Fruit fly (Drosophila melanogaster) whole organism, pupa: Measurements from ENCODE around the gene grsm.

ENCODE experiments used
- CG10348 ChIP-seq: fragments of 200-800 bp; sonication (Bioruptor generic); IDR thresholded peaks from 2 replicates; pipeline ENCODE4 v1.3.6; 2022; ENCODE audit warnings: missing biosample characterization, missing genetic modification characterization
- CG12605 ChIP-seq: fragments of 200-800 bp; sonication (Bioruptor generic); IDR thresholded peaks from 2 replicates; pipeline ENCODE4 v1.3.6; 2022; ENCODE audit warnings: missing biosample characterization, missing genetic modification characterization
- CG13204 ChIP-seq: fragments of 200-800 bp; sonication (Bioruptor generic); optimal IDR thresholded peaks from 2 replicates; lab custom pipeline; 2018; ENCODE audit warnings: missing biosample characterization, mild to moderate bottlenecking, missing genetic modification characterization, moderate library complexity
- CG14655 ChIP-seq: fragments of 200-800 bp; sonication (Bioruptor generic); optimal IDR thresholded peaks from 3 replicates; lab custom pipeline; 2017; ENCODE audit warnings: mild to moderate bottlenecking, missing biosample characterization, missing genetic modification reagents, missing genetic modification characterization
- CG15710 ChIP-seq: fragments of 200-800 bp; sonication (Bioruptor generic); optimal IDR thresholded peaks from 2 replicates; lab custom pipeline; 2018; ENCODE audit warnings: missing biosample characterization, mild to moderate bottlenecking, missing genetic modification characterization, moderate library complexity
- CG17806 ChIP-seq: fragments of 200-800 bp; sonication (Bioruptor generic); optimal IDR thresholded peaks from 2 replicates; lab custom pipeline; 2018; ENCODE audit warnings: missing biosample characterization, mild to moderate bottlenecking, missing genetic modification characterization, moderate library complexity
- CG32121 ChIP-seq: fragments of 200-800 bp; sonication (Bioruptor generic); IDR thresholded peaks from 2 replicates; pipeline ENCODE4 v1.3.6; 2022; ENCODE audit warnings: missing biosample characterization, missing genetic modification characterization
- CG34367 ChIP-seq: fragments of 200-800 bp; sonication (Bioruptor generic); optimal IDR thresholded peaks from 2 replicates; lab custom pipeline; 2018; ENCODE audit warnings: missing biosample characterization, mild to moderate bottlenecking, missing genetic modification characterization
- CG4496 ChIP-seq: fragments of 200-800 bp; sonication (Bioruptor generic); IDR thresholded peaks from 3 replicates; pipeline ENCODE4 v1.3.6; 2022; ENCODE audit warnings: missing biosample characterization, missing genetic modification characterization
- CG8159 ChIP-seq: fragments of 200-800 bp; sonication (Bioruptor generic); optimal IDR thresholded peaks from 3 replicates; lab custom pipeline; 2018; ENCODE audit warnings: missing biosample characterization, mild to moderate bottlenecking, missing genetic modification characterization, moderate library complexity
- CG8301 ChIP-seq: fragments of 200-800 bp; sonication (Bioruptor generic); optimal IDR thresholded peaks from 2 replicates; lab custom pipeline; 2018; ENCODE audit warnings: missing biosample characterization, mild to moderate bottlenecking, missing genetic modification characterization
- CG9948 ChIP-seq: fragments of 200-800 bp; sonication (Bioruptor generic); optimal IDR thresholded peaks from 2 replicates; lab custom pipeline; 2018; ENCODE audit warnings: missing biosample characterization, mild to moderate bottlenecking, missing genetic modification characterization, moderate library complexity
- D1 ChIP-seq: fragments of 200-800 bp; sonication (Bioruptor generic); optimal IDR thresholded peaks from 2 replicates; lab custom pipeline; 2018; ENCODE audit warnings: missing biosample characterization, mild to moderate bottlenecking, missing genetic modification characterization, moderate library complexity
- EcR ChIP-seq: fragments of 200-800 bp; sonication (Bioruptor generic); optimal IDR thresholded peaks from 3 replicates; lab custom pipeline; 2019; ENCODE audit warnings: missing biosample characterization, missing genetic modification characterization, mild to moderate bottlenecking, moderate library complexity, missing genetic modification reagents
- Ets98B ChIP-seq: fragments of 200-800 bp; sonication (Bioruptor generic); IDR thresholded peaks from 2 replicates; pipeline ENCODE4 v1.3.6; 2022; ENCODE audit warnings: missing biosample characterization, missing genetic modification characterization
- Pif1A ChIP-seq: fragments of 200-800 bp; sonication (Bioruptor generic); optimal IDR thresholded peaks from 3 replicates; lab custom pipeline; 2016; ENCODE audit warnings: missing biosample characterization, missing genetic modification characterization
- Pif1B ChIP-seq: fragments of 200-800 bp; sonication (Bioruptor generic); optimal IDR thresholded peaks from 3 replicates; lab custom pipeline; 2016; ENCODE audit warnings: missing biosample characterization, missing genetic modification characterization
- fd96Ca ChIP-seq: fragments of 200-800 bp; sonication (Bioruptor generic); IDR thresholded peaks from 3 replicates; pipeline ENCODE4 v1.3.6; 2022; ENCODE audit warnings: missing biosample characterization, missing genetic modification characterization
- gl ChIP-seq: fragments of 200-800 bp; sonication (Bioruptor generic); optimal IDR thresholded peaks from 2 replicates; lab custom pipeline; 2018; ENCODE audit warnings: missing biosample characterization, mild to moderate bottlenecking, missing genetic modification characterization
- rn ChIP-seq: fragments of 200-800 bp; sonication (Bioruptor generic); IDR thresholded peaks from 2 replicates; pipeline ENCODE4 v1.3.6; 2022; ENCODE audit warnings: missing biosample characterization, missing genetic modification characterization

The grsm gene

dm6 chr3R:12963491-12963890 lies 4.0 kb downstream of the grsm start, which contains the start of gene Cyp304a1:
Gene Cyp304a1, plus strand, starts transcription at chr3R:12963791.
- TF ChIP-seq rn (GFP tag; lab: Robert Waterston, UW) (no peak), Pif1A (no peak), gl (tag; lab: Kevin White, UChicago) (no peak), CG12605 (GFP tag; lab: Robert Waterston, UW) (no peak), CG9948 (tag; lab: Kevin White, UChicago) (no peak), CG17806 (tag; lab: Kevin White, UChicago) (no peak), CG10348 (GFP tag; lab: Robert Waterston, UW) (no peak), EcR (GFP tag; lab: Kevin White, UChicago) (no peak), CG32121 (GFP tag; lab: Robert Waterston, UW) (no peak), CG4496 (GFP tag; lab: Robert Waterston, UW) (no peak), fd96Ca (GFP tag; lab: Robert Waterston, UW) (no peak), Ets98B (GFP tag; lab: Robert Waterston, UW) (no peak), Pif1B (GFP tag; lab: Kevin White, UChicago) (no peak), CG13204 (GFP tag; lab: Kevin White, UChicago) (no peak)
- TF ChIP-seq, all 21 proteins: peak for 0

DNA sequence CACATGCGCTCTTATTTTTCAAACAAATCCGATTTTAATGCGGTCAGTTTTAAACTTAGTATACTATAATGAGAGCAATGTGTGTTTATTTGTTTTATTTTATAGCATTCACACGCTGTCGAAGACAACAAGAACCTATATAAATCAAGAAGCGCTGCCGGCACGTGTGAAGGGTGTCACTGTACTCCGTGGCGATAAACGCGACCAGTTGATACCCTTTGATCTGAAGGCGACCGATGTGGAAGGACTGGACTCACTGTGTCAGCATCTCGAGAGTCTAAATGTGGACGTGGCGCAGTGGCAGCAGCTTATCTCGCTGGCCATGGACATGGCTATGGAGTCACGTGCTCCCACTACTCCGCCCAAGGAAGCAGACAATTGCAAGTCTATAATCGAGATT lies 4.9 kb downstream of the grsm start:
- TF ChIP-seq CG9948 (tag; lab: Kevin White, UChicago), result no peak
- TF ChIP-seq EcR (GFP tag; lab: Kevin White, UChicago), result peak; percentile 30

- 0 out of 3 replicates have a peak, but pooled peaks have one; percentile 48 for TF ChIP-seq CG4496 (GFP tag; lab: Robert Waterston, UW)
- TF ChIP-seq Ets98B (GFP tag; lab: Robert Waterston, UW), result no peak
- TF ChIP-seq Pif1A, result peak; percentile 8
- TF ChIP-seq CG32121 (GFP tag; lab: Robert Waterston, UW), result no peak
- no peak for TF ChIP-seq CG8301 (tag; lab: Kevin White, UChicago)
- no peak for TF ChIP-seq CG13204 (GFP tag; lab: Kevin White, UChicago)
- TF ChIP-seq CG34367 (tag; lab: Kevin White, UChicago), result no peak
- TF ChIP-seq CG10348 (GFP tag; lab: Robert Waterston, UW), result no peak
- TF ChIP-seq CG8159 (tag; lab: Kevin White, UChicago), result no peak
- no peak; the same call in 2 of the 3 replicates for TF ChIP-seq fd96Ca (GFP tag; lab: Robert Waterston, UW)
- no peak for TF ChIP-seq CG15710 (tag; lab: Kevin White, UChicago)
- peak; percentile 35 for TF ChIP-seq D1 (tag; lab: Kevin White, UChicago)
- TF ChIP-seq rn (GFP tag; lab: Robert Waterston, UW), result no peak
- TF ChIP-seq CG17806 (tag; lab: Kevin White, UChicago), result no peak
- no peak for TF ChIP-seq Pif1B (GFP tag; lab: Kevin White, UChicago)
- TF ChIP-seq EcR (GFP tag; lab: Kevin White, UChicago), result peak; percentile 95
- no peak for TF ChIP-seq CG14655 (GFP tag; lab: Kevin White, UChicago)
- no peak for TF ChIP-seq CG9948 (tag; lab: Kevin White, UChicago)
Observed at dm6 chr3R:12960929-12961855, 6.3 kb downstream of the grsm start, which contains the start of gene Spc25. Gene Spc25, plus strand, starts transcription at chr3R:12961745.

DNA sequence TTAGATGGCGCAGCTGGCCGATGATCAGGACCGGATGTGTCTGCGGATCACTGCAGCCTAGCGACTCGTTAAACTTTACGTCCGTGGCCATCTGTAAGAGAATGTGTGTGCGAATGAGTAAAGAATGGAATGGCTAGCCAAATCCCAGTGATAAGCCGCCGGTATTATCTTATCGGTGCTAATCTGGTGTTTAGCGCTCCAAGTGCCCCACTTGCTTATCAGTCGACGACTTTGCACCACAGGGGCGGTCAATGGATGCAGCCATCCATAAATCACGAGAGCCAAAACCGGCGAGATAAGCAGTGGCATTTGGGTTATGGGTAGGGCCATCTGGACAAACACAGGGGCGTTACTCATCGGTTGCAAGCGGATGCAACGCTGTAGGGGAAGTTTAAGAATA lies 7.3 kb downstream of the grsm start:
- peak; percentile 47 for TF ChIP-seq EcR (GFP tag; lab: Kevin White, UChicago)
- TF ChIP-seq CG14655 (GFP tag; lab: Kevin White, UChicago), result no peak
- no peak for TF ChIP-seq CG32121 (GFP tag; lab: Robert Waterston, UW)
- TF ChIP-seq D1 (tag; lab: Kevin White, UChicago), result no peak
- TF ChIP-seq CG4496 (GFP tag; lab: Robert Waterston, UW), result 0 out of 3 replicates have a peak, but pooled peaks have one; percentile 16
- TF ChIP-seq CG13204 (GFP tag; lab: Kevin White, UChicago), result no peak
- no peak for TF ChIP-seq Pif1B (GFP tag; lab: Kevin White, UChicago)

- TF ChIP-seq CG9948 (tag; lab: Kevin White, UChicago) (peak; percentile 20), CG13204 (GFP tag; lab: Kevin White, UChicago) (no peak), CG4496 (GFP tag; lab: Robert Waterston, UW) (no peak), rn (GFP tag; lab: Robert Waterston, UW) (no peak), CG15710 (tag; lab: Kevin White, UChicago) (peak; percentile 44), Pif1A (peak; percentile 31), CG32121 (GFP tag; lab: Robert Waterston, UW) (no peak), CG10348 (GFP tag; lab: Robert Waterston, UW) (no peak), Ets98B (GFP tag; lab: Robert Waterston, UW) (no peak), CG34367 (tag; lab: Kevin White, UChicago) (peak; percentile 12), fd96Ca (GFP tag; lab: Robert Waterston, UW) (0 out of 3 replicates have a peak, but pooled peaks have one; percentile 9), CG12605 (GFP tag; lab: Robert Waterston, UW) (no peak), CG14655 (GFP tag; lab: Kevin White, UChicago) (no peak), CG17806 (tag; lab: Kevin White, UChicago) (no peak), CG8301 (tag; lab: Kevin White, UChicago) (no peak), CG8159 (tag; lab: Kevin White, UChicago) (peak; percentile 46), Pif1B (GFP tag; lab: Kevin White, UChicago) (no peak), D1 (tag; lab: Kevin White, UChicago) (no peak), EcR (GFP tag; lab: Kevin White, UChicago) (no peak)
Observed at dm6 chr3R:12957388-12957787, 10.1 kb downstream of the grsm start.
